Worm (Caenorhabditis elegans): ENCODE results near the gene trpp-11.
A peak's percentile ranks its signal among the peaks of the same experiment; 100 is the strongest.

trpp-11 gene

ce11 chrIII:794000-794399 lies 936 bp upstream of the trpp-11 start, which contains the start of gene rps-29:
TSS of gene rps-29 (plus strand) at chrIII:794300.
- TF ChIP-seq nhr-85 (tag) (peak; percentile 11), irx-1 (tag; optimal IDR thresholded peaks at IDR 0.05) (peak; percentile 40), grh-1 (GFP tag; IDR thresholded peaks at IDR 0.05) (no peak), hpl-2 (GFP tag; optimal IDR thresholded peaks at IDR 0.05) (no peak), mdl-1 (tag; optimal IDR thresholded peaks at IDR 0.05) (no peak)

ce11 chrIII:797507-797906 lies 2.6 kb downstream of the trpp-11 start:
- TF ChIP-seq efl-1 (optimal IDR thresholded peaks at IDR 0.05) (no peak), efl-1 (GFP tag; optimal IDR thresholded peaks at IDR 0.05 in 1 of 2) (peak in 1 of 2 experiments; percentile 53), blmp-1 (tag; optimal IDR thresholded peaks at IDR 0.05) (no peak)

- no peak for TF ChIP-seq lin-13 (GFP tag; optimal IDR thresholded peaks at IDR 0.05)
- peak; percentile 9 for TF ChIP-seq fkh-10 (GFP tag; optimal IDR thresholded peaks at IDR 0.05)
- peak; percentile 52 for TF ChIP-seq nhr-71 (tag; optimal IDR thresholded peaks at IDR 0.05)
- no peak for TF ChIP-seq lsy-2 (tag; optimal IDR thresholded peaks at IDR 0.05)
- TF ChIP-seq snpc-4 (tag; optimal IDR thresholded peaks at IDR 0.05): no peak
- TF ChIP-seq ceh-88 (GFP tag; IDR thresholded peaks at IDR 0.05): no peak
- no peak for TF ChIP-seq lir-3 (tag; optimal IDR thresholded peaks at IDR 0.05; ENCODE audit: poor library complexity)
- TF ChIP-seq nhr-84 (tag; optimal IDR thresholded peaks at IDR 0.05): no peak
- TF ChIP-seq ztf-11 (tag; optimal IDR thresholded peaks at IDR 0.05): no peak
- TF ChIP-seq snu-23 (GFP tag; optimal IDR thresholded peaks at IDR 0.05): no peak
- peak; percentile 80 for TF ChIP-seq ceh-8 (GFP tag; optimal IDR thresholded peaks at IDR 0.05)
- TF ChIP-seq lin-14 (GFP tag; optimal IDR thresholded peaks at IDR 0.05): no peak
- TF ChIP-seq nhr-12 (tag; optimal IDR thresholded peaks at IDR 0.05): no peak
- no peak for TF ChIP-seq unc-30 (tag; optimal IDR thresholded peaks at IDR 0.05)
- peak; percentile 23 for TF ChIP-seq fkh-8 (tag; optimal IDR thresholded peaks at IDR 0.05)
- TF ChIP-seq nhr-28 (tag; optimal IDR thresholded peaks at IDR 0.05): no peak
- no peak for TF ChIP-seq vab-15 (tag; optimal IDR thresholded peaks at IDR 0.05)
- TF ChIP-seq nhr-77 (tag; optimal IDR thresholded peaks at IDR 0.05): no peak
- TF ChIP-seq pax-3 (tag; optimal IDR thresholded peaks at IDR 0.05): no peak
- TF ChIP-seq nhr-11 (tag; optimal IDR thresholded peaks at IDR 0.05): no peak
- no peak for TF ChIP-seq nhr-85 (tag)
- no peak for TF ChIP-seq skn-1 (tag; optimal IDR thresholded peaks at IDR 0.05)
- no peak for TF ChIP-seq mef-2 (tag; optimal IDR thresholded peaks at IDR 0.05)
- TF ChIP-seq C04F5.9 (tag; optimal IDR thresholded peaks at IDR 0.05): no peak
- TF ChIP-seq pag-3 (tag; optimal IDR thresholded peaks at IDR 0.05; ENCODE audit: borderline replicate concordance, insufficient read depth): no peak
- no peak for TF ChIP-seq nhr-19 (GFP tag; conservative IDR thresholded peaks at IDR 0.05)
- no peak for TF ChIP-seq xbp-1 (tag; optimal IDR thresholded peaks at IDR 0.05)
- no peak for TF ChIP-seq lin-39 (tag; optimal IDR thresholded peaks at IDR 0.05)
- no peak for TF ChIP-seq unc-130 (tag; optimal IDR thresholded peaks at IDR 0.05)
- TF ChIP-seq lin-35 (GFP tag; optimal IDR thresholded peaks at IDR 0.05): no peak
- peak; percentile 22 for TF ChIP-seq nhr-47 (tag; optimal IDR thresholded peaks at IDR 0.05)
- TF ChIP-seq alr-1 (tag; optimal IDR thresholded peaks at IDR 0.05; ENCODE audit: borderline replicate concordance): no peak
- TF ChIP-seq unc-98 (GFP tag; IDR thresholded peaks at IDR 0.05): no peak
- TF ChIP-seq aly-2 (tag; optimal IDR thresholded peaks at IDR 0.05): no peak
- TF ChIP-seq nhr-90 (tag; optimal IDR thresholded peaks at IDR 0.05; ENCODE audit: poor library complexity): no peak
- TF ChIP-seq hlh-17 (GFP tag; optimal IDR thresholded peaks at IDR 0.05; ENCODE audit: borderline replicate concordance): no peak
- TF ChIP-seq unc-62 (GFP tag; optimal IDR thresholded peaks at IDR 0.05): no peak
- no peak for TF ChIP-seq grh-1 (GFP tag; IDR thresholded peaks at IDR 0.05)
Observed at ce11 chrIII:802041-802440, 7.1 kb downstream of the trpp-11 start.

Measured in whole organism, L1 larva.